Worm (Caenorhabditis elegans) whole organism, mixed stage, embryonic: ENCODE results near the gene fbxb-59.

Experiments
- mab-5 ChIP-seq: fragments of 150-350 bp; optimal IDR thresholded peaks from 2 replicates; lab custom pipeline; 2014; ENCODE audit warnings: missing biosample characterization, missing genetic modification characterization
- mls-2 ChIP-seq: sonication (generic microtip); optimal IDR thresholded peaks from 2 replicates; lab custom pipeline; 2016; ENCODE audit warnings: mild to moderate bottlenecking, missing genetic modification characterization, moderate library complexity, missing compliant biosample characterization
- nhr-12 ChIP-seq: fragments of 150-350 bp; optimal IDR thresholded peaks from 2 replicates; lab custom pipeline; 2014; ENCODE audit warnings: missing biosample characterization, missing genetic modification characterization
- unc-39 ChIP-seq: fragments of 150-350 bp; optimal IDR thresholded peaks from 2 replicates; lab custom pipeline; 2014; ENCODE audit warnings: missing biosample characterization, missing genetic modification characterization

- TF ChIP-seq unc-39 (tag; lab: Kevin White, UChicago) (no peak), nhr-12 (tag; lab: Kevin White, UChicago) (no peak), mab-5 (tag; lab: Kevin White, UChicago) (no peak), mls-2 (tag; lab: Kevin White, UChicago) (no peak)
These were observed 2.9 kb downstream of the fbxb-59 start, which contains the start of gene fbxa-113 for ce11 chrV:20203085-20203484.
